Worm (Caenorhabditis elegans) whole organism, L4 larva: Measurements from ENCODE around the gene T10B9.9.

Experiments
- D1046.2 ChIP-seq: fragments of 200-800 bp; sonication (Bioruptor generic); IDR thresholded peaks from 2 replicates; pipeline ENCODE4 v1.3.6; 2022; ENCODE audit warnings: missing genetic modification characterization, missing compliant biosample characterization
- F49E8.2 ChIP-seq: sonication (generic microtip); optimal IDR thresholded peaks from 2 replicates; lab custom pipeline; 2016; ENCODE audit warnings: missing compliant biosample characterization, mild to moderate bottlenecking, missing genetic modification characterization, borderline replicate concordance
- R02D3.7 ChIP-seq: fragments of 150-350 bp; sonication (generic microtip); optimal IDR thresholded peaks from 3 replicates; lab custom pipeline; 2014; ENCODE audit warnings: missing biosample characterization, missing genetic modification characterization
- Y75B8A.6 ChIP-seq: fragments of 200-800 bp; sonication (Bioruptor generic); IDR thresholded peaks from 2 replicates; pipeline ENCODE4 v1.3.6; 2022; ENCODE audit warnings: missing genetic modification reagents, missing genetic modification characterization, missing compliant biosample characterization
- ZK546.5 ChIP-seq, 2 experiments: sonication (generic microtip); optimal IDR thresholded peaks; 2 replicates each; lab custom pipeline; 2017; ENCODE audit warnings: missing biosample characterization in 2 of 2, missing genetic modification characterization in 2 of 2
- aly-2 ChIP-seq: sonication (generic microtip); optimal IDR thresholded peaks from 2 replicates; lab custom pipeline; 2018; ENCODE audit warnings: missing biosample characterization, missing genetic modification characterization
- ama-1 ChIP-seq: fragments of 150-350 bp; optimal IDR thresholded peaks from 2 replicates; lab custom pipeline; 2014; ENCODE audit warnings: inconsistent platforms, mixed read lengths
- ceh-28 ChIP-seq: fragments of 150-350 bp; optimal IDR thresholded peaks from 2 replicates; lab custom pipeline; 2014; ENCODE audit warnings: missing biosample characterization, missing genetic modification reagents, missing genetic modification characterization
- ceh-82 ChIP-seq: sonication (generic microtip); optimal IDR thresholded peaks from 2 replicates; lab custom pipeline; 2017; ENCODE audit warnings: missing biosample characterization, missing genetic modification characterization
- cey-2 ChIP-seq: sonication (generic microtip); optimal IDR thresholded peaks from 3 replicates; lab custom pipeline; 2017; ENCODE audit warnings: missing genetic modification characterization, mild to moderate bottlenecking, missing compliant biosample characterization, antibody characterized with exemption, borderline replicate concordance; ENCODE audit not compliant: insufficient read depth
- daf-12 ChIP-seq: fragments of 150-350 bp; optimal IDR thresholded peaks from 2 replicates; lab custom pipeline; 2014; ENCODE audit warnings: missing biosample characterization, missing genetic modification reagents, missing genetic modification characterization
- daf-16 ChIP-seq, 3 experiments: sonication (generic microtip); optimal IDR thresholded peaks; 2 replicates each; lab custom pipeline; 2016 to 2017; ENCODE audit warnings: missing genetic modification characterization in 3 of 3, missing genetic modification reagents in 3 of 3, mild to moderate bottlenecking in 2 of 3, missing compliant biosample characterization in 2 of 3, missing biosample characterization in 1 of 3, moderate library complexity in 1 of 3
- daf-8 ChIP-seq: fragments of 200-800 bp; sonication (Bioruptor generic); IDR thresholded peaks from 2 replicates; pipeline ENCODE4 v1.3.6; 2022; ENCODE audit warnings: missing genetic modification characterization, missing compliant biosample characterization
- dmd-6 ChIP-seq: fragments of 200-800 bp; sonication (Bioruptor generic); IDR thresholded peaks from 2 replicates; pipeline ENCODE4 v1.3.6; 2022; ENCODE audit warnings: missing genetic modification reagents, missing genetic modification characterization, missing compliant biosample characterization
- dmd-8 ChIP-seq: fragments of 200-800 bp; sonication (Bioruptor generic); IDR thresholded peaks from 2 replicates; pipeline ENCODE4 v1.3.6; 2022; ENCODE audit warnings: missing genetic modification characterization, missing compliant biosample characterization
- dmd-9 ChIP-seq: fragments of 200-800 bp; sonication (Bioruptor generic); IDR thresholded peaks from 2 replicates; pipeline ENCODE4 v1.3.6; 2022; ENCODE audit warnings: missing genetic modification reagents, missing genetic modification characterization, missing compliant biosample characterization
- dpl-1 ChIP-seq: fragments of 150-350 bp; optimal IDR thresholded peaks from 2 replicates; lab custom pipeline; 2014; ENCODE audit warnings: missing biosample characterization, missing genetic modification reagents, missing genetic modification characterization
- duxl-1 ChIP-seq: sonication (generic microtip); optimal IDR thresholded peaks from 2 replicates; lab custom pipeline; 2016; ENCODE audit warnings: mild to moderate bottlenecking, missing genetic modification characterization, moderate library complexity, missing compliant biosample characterization; ENCODE audit not compliant: poor library complexity
- egl-27 ChIP-seq: sonication (generic microtip); optimal IDR thresholded peaks from 3 replicates; lab custom pipeline; 2017; ENCODE audit warnings: missing biosample characterization, missing genetic modification reagents, missing genetic modification characterization
- gei-8 ChIP-seq: fragments of 200-800 bp; sonication (Bioruptor generic); optimal IDR thresholded peaks from 2 replicates; lab custom pipeline; 2018; ENCODE audit warnings: mild to moderate bottlenecking, missing genetic modification characterization, missing compliant biosample characterization
- hif-1 ChIP-seq, 2 experiments: sonication (generic microtip); optimal IDR thresholded peaks; 2 replicates each; lab custom pipeline; 2016 to 2017; ENCODE audit warnings: missing compliant biosample characterization in 2 of 2, missing genetic modification characterization in 2 of 2, missing genetic modification reagents in 2 of 2, missing genotype in 2 of 2, mild to moderate bottlenecking in 1 of 2
- hlh-30 ChIP-seq: sonication (generic microtip); optimal IDR thresholded peaks from 2 replicates; lab custom pipeline; 2017; ENCODE audit warnings: antibody characterized with exemption, mild to moderate bottlenecking, missing genetic modification characterization, missing compliant biosample characterization; ENCODE audit not compliant: insufficient read depth
- hmg-1.1 ChIP-seq: fragments of 200-800 bp; sonication (Bioruptor generic); IDR thresholded peaks from 2 replicates; pipeline ENCODE4 v1.3.6; 2022; ENCODE audit warnings: missing genetic modification reagents, missing genetic modification characterization, missing compliant biosample characterization
- jun-1 ChIP-seq: fragments of 150-350 bp; optimal IDR thresholded peaks from 2 replicates; lab custom pipeline; 2014; ENCODE audit warnings: missing biosample characterization, missing genetic modification reagents, missing genetic modification characterization
- lim-7 ChIP-seq: fragments of 200-800 bp; sonication (Bioruptor generic); IDR thresholded peaks from 2 replicates; pipeline ENCODE4 v1.3.6; 2022; ENCODE audit warnings: missing genetic modification characterization, missing compliant biosample characterization
- lin-15B ChIP-seq: fragments of 150-350 bp; sonication (generic microtip); optimal IDR thresholded peaks from 3 replicates; lab custom pipeline; 2014; ENCODE audit warnings: missing biosample characterization, missing genetic modification characterization
- lin-38 ChIP-seq: fragments of 200-800 bp; sonication (Bioruptor generic); IDR thresholded peaks from 2 replicates; pipeline ENCODE4 v1.3.6; 2022; ENCODE audit warnings: missing genetic modification reagents, missing genetic modification characterization, missing compliant biosample characterization
- madf-9 ChIP-seq: fragments of 200-800 bp; sonication (Bioruptor generic); conservative IDR thresholded peaks from 2 replicates; pipeline ENCODE4 v1.3.6; 2022; ENCODE audit warnings: missing genetic modification reagents, missing genetic modification characterization, missing compliant biosample characterization
- mdl-1 ChIP-seq, 2 experiments: fragments of 150-350 bp in 1 of 2; sonication (generic microtip) in 1 of 2; optimal IDR thresholded peaks; 2 replicates each; lab custom pipeline; 2014 to 2017; ENCODE audit warnings: missing biosample characterization in 2 of 2, missing genetic modification characterization in 2 of 2
- mdt-29 ChIP-seq: fragments of 200-800 bp; sonication (Bioruptor generic); IDR thresholded peaks from 2 replicates; pipeline ENCODE4 v1.3.6; 2022; ENCODE audit warnings: missing genetic modification reagents, missing genetic modification characterization, missing compliant biosample characterization
- mep-1 ChIP-seq: fragments of 150-350 bp; sonication (generic microtip); optimal IDR thresholded peaks from 3 replicates; lab custom pipeline; 2014; ENCODE audit warnings: missing biosample characterization, missing genetic modification characterization
- mes-2 ChIP-seq: sonication (generic microtip); optimal IDR thresholded peaks from 2 replicates; lab custom pipeline; 2016; ENCODE audit warnings: missing genotype, mild to moderate bottlenecking, missing genetic modification characterization, missing compliant biosample characterization; ENCODE audit not compliant: poor library complexity, severe bottlenecking
- nhr-10 ChIP-seq: fragments of 150-350 bp; optimal IDR thresholded peaks from 2 replicates; lab custom pipeline; 2014; ENCODE audit warnings: missing biosample characterization, missing genetic modification characterization
- nhr-28 ChIP-seq: fragments of 150-350 bp; optimal IDR thresholded peaks from 2 replicates; lab custom pipeline; 2014; ENCODE audit warnings: missing biosample characterization, missing genetic modification characterization
- nhr-41 ChIP-seq: fragments of 200-800 bp; sonication (Bioruptor generic); IDR thresholded peaks from 2 replicates; pipeline ENCODE4 v1.3.6; 2022; ENCODE audit warnings: missing genetic modification reagents, missing genetic modification characterization, missing compliant biosample characterization
- php-3 ChIP-seq: fragments of 200-800 bp; sonication (Bioruptor generic); IDR thresholded peaks from 2 replicates; pipeline ENCODE4 v1.3.6; 2022; ENCODE audit warnings: missing genetic modification reagents, missing genetic modification characterization, missing compliant biosample characterization
- pqm-1 ChIP-seq: sonication (generic microtip); optimal IDR thresholded peaks from 2 replicates; lab custom pipeline; 2017; ENCODE audit warnings: missing biosample characterization, missing genetic modification characterization
- rbr-2 ChIP-seq: sonication (generic microtip); optimal IDR thresholded peaks from 2 replicates; lab custom pipeline; 2016; ENCODE audit warnings: missing genotype, missing genetic modification characterization, missing compliant biosample characterization
- saeg-2 ChIP-seq: fragments of 200-800 bp; sonication (Bioruptor generic); IDR thresholded peaks from 2 replicates; pipeline ENCODE4 v1.3.6; 2022; ENCODE audit warnings: missing genetic modification reagents, missing genetic modification characterization, missing compliant biosample characterization
- sdz-12 ChIP-seq: fragments of 200-800 bp; sonication (Bioruptor generic); optimal IDR thresholded peaks from 2 replicates; lab custom pipeline; 2018; ENCODE audit warnings: mild to moderate bottlenecking, missing genetic modification characterization, missing compliant biosample characterization
- set-16 ChIP-seq: fragments of 200-800 bp; sonication (Bioruptor generic); IDR thresholded peaks from 2 replicates; pipeline ENCODE4 v1.3.6; 2022; ENCODE audit warnings: missing genetic modification reagents, missing genetic modification characterization, missing compliant biosample characterization
- spr-3 ChIP-seq: fragments of 200-800 bp; sonication (Bioruptor generic); optimal IDR thresholded peaks from 2 replicates; lab custom pipeline; 2018; ENCODE audit warnings: mild to moderate bottlenecking, missing genetic modification characterization, missing compliant biosample characterization
- tra-1 ChIP-seq: fragments of 200-800 bp; sonication (Bioruptor generic); IDR thresholded peaks from 2 replicates; pipeline ENCODE4 v1.3.6; 2022; ENCODE audit warnings: missing genetic modification reagents, missing genetic modification characterization, missing compliant biosample characterization
- unc-130 ChIP-seq: sonication (generic microtip); optimal IDR thresholded peaks from 2 replicates; lab custom pipeline; 2016; ENCODE audit warnings: missing genetic modification reagents, missing genetic modification characterization, missing compliant biosample characterization
- unc-39 ChIP-seq: sonication (generic microtip); optimal IDR thresholded peaks from 2 replicates; lab custom pipeline; 2017; ENCODE audit warnings: missing biosample characterization, missing genetic modification characterization
- unc-62 ChIP-seq, 3 experiments: fragments of 150-350 bp in 1 of 3; sonication (generic microtip); optimal IDR thresholded peaks in 2 of 3; peaks in 1 of 3; 1 replicate in 1 of 3; 2 replicates in 2 of 3; lab custom pipeline; 2014 to 2017; ENCODE audit warnings: missing biosample characterization in 3 of 3, missing genetic modification characterization in 3 of 3, missing genetic modification reagents in 3 of 3, missing genotype in 1 of 3
- vab-7 ChIP-seq: fragments of 200-800 bp; sonication (Bioruptor generic); IDR thresholded peaks from 2 replicates; pipeline ENCODE4 v1.3.6; 2022; ENCODE audit warnings: missing genetic modification reagents, missing genetic modification characterization, missing compliant biosample characterization
- zfp-2 ChIP-seq: sonication (generic microtip); optimal IDR thresholded peaks from 2 replicates; lab custom pipeline; 2016; ENCODE audit warnings: mild to moderate bottlenecking, missing genetic modification characterization, missing compliant biosample characterization
- zip-11 ChIP-seq: fragments of 200-800 bp; sonication (Bioruptor generic); IDR thresholded peaks from 2 replicates; pipeline ENCODE4 v1.3.6; 2022; ENCODE audit warnings: missing genetic modification characterization, missing compliant biosample characterization
- zip-2 ChIP-seq: fragments of 150-350 bp; optimal IDR thresholded peaks from 2 replicates; lab custom pipeline; 2014; ENCODE audit warnings: missing biosample characterization, missing genetic modification characterization

The T10B9.9 gene

DNA sequence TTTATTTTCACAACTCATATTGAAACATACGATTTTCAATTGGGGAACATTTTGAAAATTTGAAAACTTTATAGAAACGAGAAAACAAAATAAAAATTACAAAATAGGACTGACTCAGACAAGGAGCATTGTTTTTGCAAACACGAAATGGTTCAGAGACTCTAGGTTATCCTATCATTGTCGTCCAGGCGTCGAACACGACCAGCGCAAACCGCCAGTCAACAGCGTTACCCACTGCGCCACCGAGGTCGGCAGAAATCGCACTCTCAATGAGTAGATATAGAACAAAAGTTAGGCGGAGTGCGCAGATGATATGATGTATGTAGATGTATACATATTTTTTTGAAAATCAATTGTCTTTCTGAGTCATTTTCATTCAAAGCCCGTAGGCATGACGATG is 1.0 kb downstream of the T10B9.9 start (continued):
- TF ChIP-seq nhr-41 (GFP tag; lab: Robert Waterston, UW) (peak; percentile 88; the same call in 1 of the 2 replicates), set-16 (GFP tag; lab: Robert Waterston, UW) (no peak), mep-1 (tag; lab: Kevin White, UChicago) (peak; percentile 63), nhr-28 (tag; lab: Kevin White, UChicago) (no peak), lin-38 (GFP tag; lab: Robert Waterston, UW) (peak; percentile 77), dpl-1 (GFP tag; lab: Kevin White, UChicago) (peak; percentile 36), R02D3.7 (tag; lab: Kevin White, UChicago) (no peak), lin-15B (tag; lab: Kevin White, UChicago) (no peak), duxl-1 (tag; lab: Kevin White, UChicago) (peak; percentile 58), unc-130 (peak; percentile 74), unc-39 (tag; lab: Kevin White, UChicago) (no peak), lim-7 (GFP tag; lab: Robert Waterston, UW) (peak; percentile 95), pqm-1 (no peak), D1046.2 (GFP tag; lab: Robert Waterston, UW) (peak; percentile 86; the same call in 1 of the 2 replicates), ceh-82 (tag; lab: Kevin White, UChicago) (no peak), daf-16 (GFP tag; optimal IDR thresholded peaks at IDR 0.05; lab: Kevin White, UChicago) (peak; percentile 23 to 83), daf-16 (tag; optimal IDR thresholded peaks at IDR 0.05; lab: Kevin White, UChicago) (peak; percentile 75), zip-2 (tag; lab: Kevin White, UChicago) (peak; percentile 20), daf-8 (no peak), mdl-1 (tag; optimal IDR thresholded peaks at IDR 0.05; lab: Kevin White, UChicago) (no peak), aly-2 (no peak), egl-27 (tag; lab: Kevin White, UChicago) (no peak), zfp-2 (tag; lab: Kevin White, UChicago) (no peak), tra-1 (GFP tag; lab: Robert Waterston, UW) (peak; percentile 85), daf-12 (no peak), unc-62 (GFP tag; optimal IDR thresholded peaks at IDR 0.05 in 1 of 2; lab: Kevin White, UChicago) (no peak), unc-62 (tag; optimal IDR thresholded peaks at IDR 0.05; lab: Kevin White, UChicago) (no peak), saeg-2 (GFP tag; lab: Robert Waterston, UW) (peak; percentile 51; the same call in 1 of the 2 replicates), zip-11 (GFP tag; lab: Robert Waterston, UW) (no peak), hlh-30 (tag; lab: Kevin White, UChicago) (peak; percentile 30), cey-2 (tag; lab: Kevin White, UChicago) (no peak), hif-1 (tag; optimal IDR thresholded peaks at IDR 0.05; lab: Kevin White, UChicago) (peak in 1 of 2 experiments; percentile 41), sdz-12 (peak; percentile 49), nhr-10 (no peak), rbr-2 (tag; lab: Kevin White, UChicago) (peak; percentile 82), ceh-28 (tag; lab: Kevin White, UChicago) (no peak), mdt-29 (peak; percentile 73), ama-1 (no peak), Y75B8A.6 (no peak), dmd-6 (GFP tag; lab: Robert Waterston, UW) (peak; percentile 67), ZK546.5 (tag; optimal IDR thresholded peaks at IDR 0.05; lab: Kevin White, UChicago) (no peak), jun-1 (tag; lab: Kevin White, UChicago) (no peak), mes-2 (tag; lab: Kevin White, UChicago) (no peak), madf-9 (GFP tag; lab: Robert Waterston, UW) (peak; percentile 84), vab-7 (GFP tag; lab: Robert Waterston, UW) (peak; percentile 91), F49E8.2 (peak; percentile 31), dmd-9 (GFP tag; lab: Robert Waterston, UW) (0 out of 2 replicates have a peak, but pooled peaks have one; percentile 12), hmg-1.1 (peak; percentile 89), spr-3 (GFP tag; lab: Kevin White, UChicago) (peak; percentile 54), gei-8 (GFP tag; lab: Kevin White, UChicago) (peak; percentile 74), dmd-8 (peak; percentile 85), php-3 (GFP tag; lab: Robert Waterston, UW) (no peak; the same call in none of the 2 replicates)
